Fruit fly (Drosophila melanogaster) whole organism, wandering third instar larva: Measurements from ENCODE around the gene CG46430.

ENCODE experiments used
- Abd-B ChIP-seq: fragments of >200 bp; optimal IDR thresholded peaks from 2 replicates; lab custom pipeline; 2017; ENCODE audit warnings: missing biosample characterization, missing genetic modification characterization
- CG9705 ChIP-seq: fragments of 200-800 bp; sonication (Bioruptor generic); optimal IDR thresholded peaks from 2 replicates; lab custom pipeline; 2018; ENCODE audit warnings: missing biosample characterization, mild to moderate bottlenecking, missing genetic modification characterization
- Dfd ChIP-seq: fragments of >200 bp; optimal IDR thresholded peaks from 2 replicates; lab custom pipeline; 2017; ENCODE audit warnings: missing biosample characterization, missing genetic modification characterization
- Dif ChIP-seq: fragments of 200-275, 200-300 bp; sonication (Bioruptor generic); optimal IDR thresholded peaks from 2 replicates; lab custom pipeline; 2018; ENCODE audit warnings: missing biosample characterization, missing genetic modification characterization; ENCODE audit not compliant: partially characterized antibody
- GATAd ChIP-seq: sonication (Bioruptor generic); optimal IDR thresholded peaks from 2 replicates; lab custom pipeline; 2016; ENCODE audit warnings: missing biosample characterization, missing genetic modification characterization
- HLH106 ChIP-seq: fragments of 200-800 bp; optimal IDR thresholded peaks from 3 replicates; lab custom pipeline; 2019; ENCODE audit warnings: missing biosample characterization, mild to moderate bottlenecking, missing genetic modification characterization, moderate library complexity
- Hr83 ChIP-seq: fragments of 200-300 bp; sonication (Bioruptor generic); optimal IDR thresholded peaks from 2 replicates; lab custom pipeline; 2016; ENCODE audit warnings: missing biosample characterization, mild to moderate bottlenecking, missing genetic modification characterization, moderate library complexity; ENCODE audit not compliant: poor library complexity, severe bottlenecking
- Jra ChIP-seq: sonication (Bioruptor generic); optimal IDR thresholded peaks from 2 replicates; lab custom pipeline; 2016; ENCODE audit warnings: missing biosample characterization, missing genetic modification characterization
- Myc ChIP-seq: fragments of >200 bp; optimal IDR thresholded peaks from 2 replicates; lab custom pipeline; 2017
- OdsH ChIP-seq: fragments of 200-800 bp; sonication (Bioruptor generic); optimal IDR thresholded peaks from 2 replicates; lab custom pipeline; 2016; ENCODE audit warnings: missing biosample characterization, mild to moderate bottlenecking, missing genetic modification characterization
- Rel ChIP-seq, 2 experiments: fragments of 200-800 bp; sonication (Bioruptor generic) in 1 of 2; optimal IDR thresholded peaks; 2 replicates in 1 of 2; 3 replicates in 1 of 2; lab custom pipeline; 2016 to 2019; ENCODE audit warnings: mild to moderate bottlenecking in 2 of 2, missing biosample characterization in 2 of 2, missing genetic modification characterization in 2 of 2, moderate library complexity in 1 of 2
- Sp1 ChIP-seq: fragments of 200-800 bp; sonication (Bioruptor generic); optimal IDR thresholded peaks from 3 replicates; lab custom pipeline; 2019; ENCODE audit warnings: missing biosample characterization, mild to moderate bottlenecking, missing genetic modification characterization, moderate library complexity
- Vsx2 ChIP-seq: fragments of 200-300, 225-300 bp; sonication (Bioruptor generic); optimal IDR thresholded peaks from 2 replicates; lab custom pipeline; 2018; ENCODE audit warnings: missing biosample characterization, missing genetic modification characterization; ENCODE audit not compliant: partially characterized antibody
- br ChIP-seq: fragments of 200-800 bp; sonication (Bioruptor generic); optimal IDR thresholded peaks from 2 replicates; lab custom pipeline; 2016; ENCODE audit warnings: missing biosample characterization, missing genetic modification characterization
- brk ChIP-seq: fragments of 200-800 bp; sonication (Bioruptor generic); optimal IDR thresholded peaks from 2 replicates; lab custom pipeline; 2016; ENCODE audit warnings: missing biosample characterization, mild to moderate bottlenecking, missing genetic modification characterization
- dmrt93B ChIP-seq: fragments of 200-800 bp; sonication (Bioruptor generic); optimal IDR thresholded peaks from 2 replicates; lab custom pipeline; 2018; ENCODE audit warnings: missing biosample characterization, mild to moderate bottlenecking, missing genetic modification characterization
- dsf ChIP-seq: sonication (Bioruptor generic); optimal IDR thresholded peaks from 2 replicates; lab custom pipeline; 2016; ENCODE audit warnings: missing biosample characterization, missing genetic modification characterization, borderline replicate concordance
- ey ChIP-seq: fragments of 200-800 bp; sonication (Bioruptor generic); optimal IDR thresholded peaks from 2 replicates; lab custom pipeline; 2016; ENCODE audit warnings: missing biosample characterization, missing genetic modification characterization
- foxo ChIP-seq, 2 experiments: fragments of 200-800 bp; sonication (Bioruptor generic); optimal IDR thresholded peaks; 2 replicates in 1 of 2; 3 replicates in 1 of 2; lab custom pipeline; 2016 to 2017; ENCODE audit warnings: missing biosample characterization in 2 of 2, missing genetic modification characterization in 2 of 2
- fru ChIP-seq: fragments of 200-800 bp; sonication (Bioruptor generic); optimal IDR thresholded peaks from 3 replicates; lab custom pipeline; 2016; ENCODE audit warnings: missing biosample characterization, mild to moderate bottlenecking, missing genetic modification characterization
- jim ChIP-seq: fragments of 175-275, 200-325 bp; sonication (Bioruptor generic); optimal IDR thresholded peaks from 2 replicates; lab custom pipeline; 2016; ENCODE audit warnings: missing biosample characterization, mild to moderate bottlenecking, missing genetic modification characterization
- lola ChIP-seq: fragments of >200 bp; optimal IDR thresholded peaks from 2 replicates; lab custom pipeline; 2017; ENCODE audit warnings: missing biosample characterization, missing genetic modification characterization
- psq ChIP-seq: fragments of 200-800 bp; sonication (Bioruptor generic); optimal IDR thresholded peaks from 3 replicates; lab custom pipeline; 2017; ENCODE audit warnings: missing biosample characterization, mild to moderate bottlenecking, missing genetic modification characterization, moderate library complexity
- rgr ChIP-seq: fragments of 200-800 bp; sonication (Bioruptor generic); optimal IDR thresholded peaks from 3 replicates; lab custom pipeline; 2016; ENCODE audit warnings: missing biosample characterization, mild to moderate bottlenecking, missing genetic modification characterization
- sage ChIP-seq: fragments of 200-800 bp; sonication (Bioruptor generic); optimal IDR thresholded peaks from 2 replicates; lab custom pipeline; 2016; ENCODE audit warnings: missing biosample characterization, mild to moderate bottlenecking, missing genetic modification characterization
- sv ChIP-seq: fragments of 200-800 bp; sonication (Bioruptor generic); optimal IDR thresholded peaks from 3 replicates; lab custom pipeline; 2016; ENCODE audit warnings: missing biosample characterization, missing genetic modification characterization
- tai ChIP-seq: sonication (Bioruptor generic); optimal IDR thresholded peaks from 2 replicates; lab custom pipeline; 2016; ENCODE audit warnings: missing biosample characterization, missing genetic modification characterization
- woc ChIP-seq: sonication (Bioruptor generic); optimal IDR thresholded peaks from 2 replicates; lab custom pipeline; 2016; ENCODE audit warnings: missing biosample characterization, mild to moderate bottlenecking, missing genetic modification characterization

Gene CG46430

DNA sequence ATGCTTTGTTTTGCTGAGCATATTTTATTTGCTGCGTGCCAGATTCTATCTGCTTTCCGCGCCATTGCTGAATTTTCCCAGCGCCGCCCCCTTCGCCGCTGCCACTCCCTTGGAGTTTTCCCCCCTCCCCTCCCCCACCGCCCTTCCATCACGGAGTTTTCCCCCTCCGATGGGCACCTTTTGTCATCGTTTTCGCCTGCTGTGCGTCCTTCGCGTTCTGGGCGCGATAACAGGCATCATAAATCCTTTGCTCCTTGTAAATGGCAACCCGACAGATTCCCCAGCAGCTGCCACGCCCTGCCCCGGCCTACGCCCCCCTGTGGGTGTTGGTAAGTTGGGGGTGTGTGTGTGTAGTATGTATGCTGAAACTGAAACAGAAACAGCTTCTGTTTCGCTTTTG lies 35.1 kb downstream of the CG46430 start:
- TF ChIP-seq CG9705 (GFP tag; lab: Kevin White, UChicago): no peak
- TF ChIP-seq Sp1 (GFP tag; lab: Kevin White, UChicago): no peak
- no peak for TF ChIP-seq dsf (GFP tag; lab: Kevin White, UChicago)
- TF ChIP-seq brk (GFP tag; lab: Kevin White, UChicago): no peak
- no peak for TF ChIP-seq Myc (lab: Kevin White, UChicago)
- TF ChIP-seq OdsH: no peak
- TF ChIP-seq lola (GFP tag; lab: Kevin White, UChicago): no peak
- no peak for TF ChIP-seq Abd-B (GFP tag; lab: Kevin White, UChicago)
- TF ChIP-seq Dfd (GFP tag; lab: Kevin White, UChicago): no peak
- no peak for TF ChIP-seq psq (GFP tag; lab: Kevin White, UChicago)
- TF ChIP-seq, all 38 proteins: peak for 0

DNA sequence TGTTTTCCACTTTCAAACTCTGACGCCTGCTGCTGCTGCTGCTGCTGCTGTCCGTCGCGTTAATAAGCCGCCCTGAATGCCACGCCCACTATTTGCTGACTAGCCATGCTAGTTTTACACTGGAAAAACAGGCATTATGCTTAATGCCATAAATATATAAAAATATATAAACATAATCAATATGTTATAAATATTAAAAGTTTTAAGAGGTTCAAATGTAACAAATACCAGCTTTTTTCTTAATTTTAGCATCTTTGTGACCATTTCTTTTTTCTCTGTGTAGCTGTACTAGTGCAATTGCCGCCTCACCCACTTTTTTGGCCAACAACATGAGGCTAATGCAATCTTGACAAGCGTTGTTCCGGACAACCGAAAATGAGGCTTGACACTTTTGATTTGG lies 36.5 kb downstream of the CG46430 start:
- TF ChIP-seq Jra (GFP tag; lab: Kevin White, UChicago) (no peak), rgr (GFP tag; lab: Kevin White, UChicago) (no peak), Myc (lab: Kevin White, UChicago) (no peak), fru (GFP tag; lab: Kevin White, UChicago) (no peak), br (no peak), Abd-B (GFP tag; lab: Kevin White, UChicago) (no peak), sv (GFP tag; lab: Kevin White, UChicago) (no peak), jim (GFP tag; lab: Kevin White, UChicago) (no peak), woc (GFP tag; lab: Kevin White, UChicago) (no peak), dsf (GFP tag; lab: Kevin White, UChicago) (no peak), GATAd (GFP tag; lab: Kevin White, UChicago) (no peak), OdsH (no peak), sage (GFP tag; lab: Kevin White, UChicago) (no peak), foxo (GFP tag; optimal IDR thresholded peaks at IDR 0.05; lab: Kevin White, UChicago) (no peak), Rel (GFP tag; optimal IDR thresholded peaks at IDR 0.05; lab: Kevin White, UChicago) (no peak), Rel (tag; optimal IDR thresholded peaks at IDR 0.05; lab: Kevin White, UChicago) (no peak), Dfd (GFP tag; lab: Kevin White, UChicago) (no peak), dmrt93B (GFP tag; lab: Kevin White, UChicago) (no peak), ey (no peak)
- TF ChIP-seq, all 38 proteins: peak for 0

dm6 chr3L:10515785-10516706 lies 37.7 kb downstream of the CG46430 start:
- TF ChIP-seq psq (GFP tag; lab: Kevin White, UChicago): peak; percentile 96
- TF ChIP-seq Dfd (GFP tag; lab: Kevin White, UChicago): peak; percentile 29
- TF ChIP-seq sv (GFP tag; lab: Kevin White, UChicago): peak; percentile 42
- TF ChIP-seq Hr83 (GFP tag; lab: Kevin White, UChicago): peak; percentile 6
- TF ChIP-seq tai: no peak
- peak; percentile 1 for TF ChIP-seq Dif (GFP tag; lab: Kevin White, UChicago)
- TF ChIP-seq Rel (GFP tag; optimal IDR thresholded peaks at IDR 0.05; lab: Kevin White, UChicago): no peak
- peak; percentile 9 for TF ChIP-seq Rel (tag; optimal IDR thresholded peaks at IDR 0.05; lab: Kevin White, UChicago)
- TF ChIP-seq foxo (GFP tag; optimal IDR thresholded peaks at IDR 0.05; lab: Kevin White, UChicago): no peak
- no peak for TF ChIP-seq Vsx2

DNA sequence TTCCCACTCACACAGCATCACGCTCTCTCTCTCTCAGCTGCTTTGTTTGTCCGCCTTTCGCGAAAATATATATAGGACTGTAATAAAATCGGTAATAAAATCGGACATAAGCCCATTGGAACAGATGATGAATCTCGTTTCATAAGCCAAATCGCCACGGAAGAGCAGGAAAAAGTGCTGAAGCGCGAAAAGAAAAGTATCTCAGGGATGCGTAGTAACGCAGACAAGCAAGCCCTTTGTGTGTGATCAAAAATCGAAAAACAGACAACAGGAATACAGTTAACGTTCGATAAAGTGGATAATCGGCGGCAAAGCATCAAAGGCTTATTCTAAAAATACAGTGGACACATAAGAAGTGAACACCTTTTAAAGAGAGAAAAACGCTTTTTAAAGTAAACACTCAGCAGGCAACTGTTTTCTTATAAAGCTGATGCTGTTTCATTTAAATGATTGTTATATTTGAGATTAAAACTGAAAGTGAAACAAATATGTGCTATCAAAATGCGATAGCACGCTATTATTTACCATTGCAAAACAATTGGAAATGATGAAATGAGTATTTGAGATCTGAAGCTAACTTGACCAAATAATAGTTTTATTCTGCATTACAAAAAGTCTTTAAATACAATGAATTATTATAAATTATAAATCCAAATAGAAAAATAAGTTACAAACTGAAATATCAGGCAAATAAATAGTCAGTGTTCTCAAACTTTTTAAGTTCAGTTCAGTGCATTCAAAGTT lies 38.6 kb downstream of the CG46430 start:
- TF ChIP-seq woc (GFP tag; lab: Kevin White, UChicago): no peak
- TF ChIP-seq foxo (GFP tag; optimal IDR thresholded peaks at IDR 0.05; lab: Kevin White, UChicago): peak in 1 of 2 experiments; percentile 33
- peak; percentile 11 for TF ChIP-seq dmrt93B (GFP tag; lab: Kevin White, UChicago)
- TF ChIP-seq psq (GFP tag; lab: Kevin White, UChicago): peak; percentile 10
- TF ChIP-seq Jra (GFP tag; lab: Kevin White, UChicago): no peak
- peak; percentile 25 for TF ChIP-seq HLH106 (tag; lab: Kevin White, UChicago)
- TF ChIP-seq Sp1 (GFP tag; lab: Kevin White, UChicago): peak; percentile 23
- TF ChIP-seq OdsH: no peak
